Worm (Caenorhabditis elegans): ENCODE data around the gene srh-247.

The srh-247 gene

DNA sequence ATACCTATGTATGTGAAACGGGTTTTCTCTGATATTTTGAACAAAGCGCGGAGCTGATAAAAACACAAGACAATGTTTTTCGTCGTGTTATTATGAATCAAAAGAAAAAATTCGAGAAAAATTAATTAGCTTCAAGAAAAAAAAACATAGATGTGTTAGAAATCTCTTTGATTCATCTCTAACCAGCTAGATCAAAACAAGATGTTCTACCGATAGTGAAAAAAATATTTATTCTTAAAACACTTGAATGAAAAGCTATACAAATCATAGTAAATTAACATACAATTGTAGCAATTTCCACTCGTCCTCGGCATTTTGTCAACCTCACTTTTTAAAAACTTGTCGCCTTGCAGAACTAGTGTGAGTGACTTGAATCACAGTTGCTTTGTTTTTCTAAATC is 8.3 kb upstream of the srh-247 start:
- no peak for TF ChIP-seq unc-42 (tag; optimal IDR thresholded peaks at IDR 0.05)
- no peak for TF ChIP-seq ceh-45 (GFP tag; IDR thresholded peaks at IDR 0.05)
- no peak for TF ChIP-seq pag-3 (tag; optimal IDR thresholded peaks at IDR 0.05; ENCODE audit: borderline replicate concordance)
- TF ChIP-seq C38D4.7 (GFP tag; optimal IDR thresholded peaks at IDR 0.05): no peak
- no peak for TF ChIP-seq ceh-18 (tag; optimal IDR thresholded peaks at IDR 0.05)

DNA sequence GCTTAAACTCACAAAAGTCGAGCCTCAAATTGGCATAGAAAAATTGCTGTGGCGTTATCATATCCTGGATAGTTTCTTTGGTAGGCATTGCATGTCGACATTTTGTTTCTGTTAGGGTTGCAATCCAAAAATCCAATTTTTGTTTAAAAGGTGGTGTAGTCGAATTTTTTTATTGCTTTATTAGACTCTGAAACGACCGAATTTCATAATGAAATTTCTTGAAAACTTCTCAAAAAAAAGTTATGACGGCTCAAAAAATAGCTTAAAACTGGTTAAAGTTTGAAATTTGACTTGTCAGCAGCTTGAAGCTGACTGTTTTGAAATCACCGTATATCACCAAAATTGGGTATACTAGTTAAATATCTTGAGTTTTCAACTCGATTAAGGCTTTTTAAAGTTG is 7.4 kb upstream of the srh-247 start, which contains the start of gene srw-143:
TSS of gene srw-143 (minus strand) at position 101 of the 400 bp plus-strand sequence.
- TF ChIP-seq pha-4 (tag; optimal IDR thresholded peaks at IDR 0.05): no peak
- TF ChIP-seq dmd-4 (tag; optimal IDR thresholded peaks at IDR 0.05; ENCODE audit: borderline replicate concordance): no peak
- TF ChIP-seq F13H6.1 (tag; optimal IDR thresholded peaks at IDR 0.05): no peak
- TF ChIP-seq unc-42 (tag; optimal IDR thresholded peaks at IDR 0.05): no peak
- TF ChIP-seq T23F11.4 (GFP tag; optimal IDR thresholded peaks at IDR 0.05): no peak
- TF ChIP-seq lim-6 (tag; optimal IDR thresholded peaks at IDR 0.05): no peak
- no peak for TF ChIP-seq pqm-1 (tag; optimal IDR thresholded peaks at IDR 0.05)
- no peak for TF ChIP-seq ceh-31 (tag; optimal IDR thresholded peaks at IDR 0.05)
- TF ChIP-seq unc-86 (tag; optimal IDR thresholded peaks at IDR 0.05): no peak
- no peak for TF ChIP-seq K02D7.2 (tag; optimal IDR thresholded peaks at IDR 0.05)
- TF ChIP-seq che-1 (tag; optimal IDR thresholded peaks at IDR 0.05): no peak
- no peak for TF ChIP-seq pag-3 (tag; optimal IDR thresholded peaks at IDR 0.05; ENCODE audit: borderline replicate concordance)
- no peak for TF ChIP-seq zip-5 (tag; optimal IDR thresholded peaks at IDR 0.05)
- no peak for TF ChIP-seq ceh-19 (GFP tag; optimal IDR thresholded peaks at IDR 0.05)
- no peak for TF ChIP-seq hlh-8 (tag; optimal IDR thresholded peaks at IDR 0.05)
- no peak for TF ChIP-seq odd-2 (tag; optimal IDR thresholded peaks at IDR 0.05)

ce11 chrV:2938497-2938896 is 4.5 kb upstream of the srh-247 start, which contains the start of gene srw-141:
TSS of gene srw-141 (minus strand) at chrV:2938597.
- TF ChIP-seq unc-42 (tag; optimal IDR thresholded peaks at IDR 0.05) (no peak), sox-4 (tag; optimal IDR thresholded peaks at IDR 0.05) (no peak), nfya-1 (tag; optimal IDR thresholded peaks at IDR 0.05) (no peak), zip-5 (tag; optimal IDR thresholded peaks at IDR 0.05) (no peak), mec-3 (tag; optimal IDR thresholded peaks at IDR 0.05; ENCODE audit: borderline replicate concordance) (no peak), unc-55 (GFP tag; optimal IDR thresholded peaks at IDR 0.05) (no peak), C08G9.2 (tag; optimal IDR thresholded peaks at IDR 0.05) (no peak), Y22D7AL.16 (tag; optimal IDR thresholded peaks at IDR 0.05) (no peak), pag-3 (tag; optimal IDR thresholded peaks at IDR 0.05; ENCODE audit: borderline replicate concordance) (no peak)

ce11 chrV:2931252-2931651 is 2.7 kb downstream of the srh-247 start, which contains the start of gene C31B8.1:
TSS of gene C31B8.1 (plus strand) at chrV:2931552.
- no peak for TF ChIP-seq ceh-22 (tag; optimal IDR thresholded peaks at IDR 0.05)
- no peak for TF ChIP-seq sox-2 (GFP tag; IDR thresholded peaks at IDR 0.05)
- TF ChIP-seq mec-3 (tag; optimal IDR thresholded peaks at IDR 0.05; ENCODE audit: borderline replicate concordance): no peak
- TF ChIP-seq ceh-14 (tag; optimal IDR thresholded peaks at IDR 0.05): no peak
- no peak for TF ChIP-seq nhr-11 (tag; optimal IDR thresholded peaks at IDR 0.05)
- TF ChIP-seq elt-2 (tag; optimal IDR thresholded peaks at IDR 0.05): no peak
- TF ChIP-seq ceh-48 (tag; optimal IDR thresholded peaks at IDR 0.05): no peak
- no peak for TF ChIP-seq lim-6 (tag; optimal IDR thresholded peaks at IDR 0.05)
- no peak for TF ChIP-seq hlh-30 (tag; optimal IDR thresholded peaks at IDR 0.05; ENCODE audit: insufficient read depth)
- no peak for TF ChIP-seq fkh-6 (tag; optimal IDR thresholded peaks at IDR 0.05)
- TF ChIP-seq C38D4.7 (GFP tag; optimal IDR thresholded peaks at IDR 0.05): no peak
- TF ChIP-seq pax-1 (tag; optimal IDR thresholded peaks at IDR 0.05): no peak
- no peak for TF ChIP-seq ceh-30 (tag; optimal IDR thresholded peaks at IDR 0.05)

DNA sequence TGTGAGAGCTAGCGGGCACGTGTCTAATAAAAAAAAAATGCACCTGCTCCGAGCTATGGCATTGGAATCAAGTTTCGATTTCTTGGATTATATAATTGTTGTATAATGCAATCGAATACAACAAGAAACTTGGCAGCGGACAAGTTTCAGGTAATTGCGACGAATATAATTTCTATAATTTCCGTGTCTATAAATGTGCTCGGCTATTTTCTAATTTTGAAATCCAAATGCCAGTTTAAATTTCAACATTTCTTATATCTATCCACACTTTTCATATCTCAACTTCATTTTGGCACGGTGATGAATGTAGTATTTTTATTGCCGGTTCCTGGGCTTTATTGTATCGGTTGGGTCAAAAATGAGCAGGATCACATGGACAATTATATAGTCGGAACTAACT is 4.2 kb downstream of the srh-247 start, which contains the start of gene C31B8.16:
TSS of gene C31B8.16 (plus strand) at position 301 of the 400 bp plus-strand sequence.
- TF ChIP-seq ceh-22 (tag; optimal IDR thresholded peaks at IDR 0.05) (no peak), C38D4.7 (GFP tag; optimal IDR thresholded peaks at IDR 0.05) (no peak), odd-2 (tag; optimal IDR thresholded peaks at IDR 0.05) (no peak), hlh-8 (tag; optimal IDR thresholded peaks at IDR 0.05) (no peak), sdc-2 (tag; optimal IDR thresholded peaks at IDR 0.05) (no peak), nhr-11 (tag; optimal IDR thresholded peaks at IDR 0.05) (no peak), ceh-24 (tag; optimal IDR thresholded peaks at IDR 0.05) (no peak), che-1 (tag; optimal IDR thresholded peaks at IDR 0.05) (no peak), ceh-45 (GFP tag; IDR thresholded peaks at IDR 0.05) (no peak)

All from whole organism, late embryonic.